Worm (Caenorhabditis elegans) whole organism, late embryonic: ENCODE results near the gene gldi-2.

ENCODE experiments used
- F13H6.1 ChIP-seq: sonication (generic microtip); optimal IDR thresholded peaks from 2 replicates; lab custom pipeline; 2016; ENCODE audit warnings: missing genetic modification characterization, missing compliant biosample characterization
- ceh-31 ChIP-seq: sonication (generic microtip); optimal IDR thresholded peaks from 2 replicates; lab custom pipeline; 2016; ENCODE audit warnings: missing genetic modification characterization, missing compliant biosample characterization
- dmd-4 ChIP-seq: sonication (generic microtip); optimal IDR thresholded peaks from 2 replicates; lab custom pipeline; 2016; ENCODE audit warnings: borderline replicate concordance, missing genetic modification characterization, missing compliant biosample characterization
- mec-3 ChIP-seq: sonication (generic microtip); optimal IDR thresholded peaks from 2 replicates; lab custom pipeline; 2016; ENCODE audit warnings: borderline replicate concordance, missing genetic modification characterization, missing compliant biosample characterization
- nhr-11 ChIP-seq: fragments of 150-350 bp; optimal IDR thresholded peaks from 2 replicates; lab custom pipeline; 2014; ENCODE audit warnings: missing biosample characterization, missing genetic modification characterization
- sdc-2 ChIP-seq: sonication (generic microtip); optimal IDR thresholded peaks from 2 replicates; lab custom pipeline; 2016; ENCODE audit warnings: missing genotype, missing genetic modification characterization, missing compliant biosample characterization
- unc-3 ChIP-seq, 2 experiments: fragments of 200-800 bp in 1 of 2; sonication (Bioruptor generic) in 1 of 2; sonication (generic microtip) in 1 of 2; conservative IDR thresholded peaks in 1 of 2; optimal IDR thresholded peaks in 1 of 2; 2 replicates each; pipeline versions ENCODE4 v1.3.6 to Lab custom; 2016 to 2022; ENCODE audit warnings: missing compliant biosample characterization in 2 of 2, missing genetic modification characterization in 2 of 2, missing genetic modification reagents in 1 of 2

DNA sequence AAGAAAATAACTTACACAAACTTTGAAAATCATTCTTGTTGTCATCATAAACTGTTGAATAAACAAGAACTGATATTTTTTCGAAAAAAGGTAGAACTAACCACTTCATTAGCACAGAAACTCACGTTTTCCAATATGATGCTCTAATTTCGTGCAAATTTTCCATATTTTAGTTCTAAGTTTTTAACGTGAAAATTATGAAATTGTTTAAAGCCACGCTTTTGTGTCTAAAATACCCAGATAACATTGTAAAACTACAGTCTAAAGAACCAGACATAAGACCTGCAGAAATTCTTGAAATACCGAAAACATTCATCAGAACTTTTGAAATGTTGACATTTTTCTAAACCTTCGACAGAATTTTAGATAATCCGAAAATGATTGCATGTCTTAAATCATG is 23.9 kb downstream of the gldi-2 start, which contains the start of gene F31E8.5:
- TF ChIP-seq ceh-31 (tag; lab: Kevin White, UChicago) (no peak), dmd-4 (tag; lab: Kevin White, UChicago) (no peak), unc-3 (GFP tag; conservative IDR thresholded peaks at IDR 0.05; lab: Robert Waterston, UW) (no peak), unc-3 (tag; optimal IDR thresholded peaks at IDR 0.05; lab: Kevin White, UChicago) (no peak), mec-3 (tag; lab: Kevin White, UChicago) (no peak), F13H6.1 (tag; lab: Kevin White, UChicago) (no peak), nhr-11 (no peak), sdc-2 (tag; lab: Kevin White, UChicago) (no peak)
